Fruit fly (Drosophila melanogaster): ENCODE data around the gene Trx2.

dm6 chr2L:9612654-9613005 is 336 bp upstream of the Trx2 start:
- TF ChIP-seq Dfd (GFP tag; optimal IDR thresholded peaks at IDR 0.05), result no peak
- TF ChIP-seq N (GFP tag; optimal IDR thresholded peaks at IDR 0.05), result no peak
- TF ChIP-seq OdsH (GFP tag; optimal IDR thresholded peaks at IDR 0.05), result no peak
- no peak for TF ChIP-seq Abd-B (GFP tag; optimal IDR thresholded peaks at IDR 0.05)
- no peak for TF ChIP-seq Rel (GFP tag; optimal IDR thresholded peaks at IDR 0.05)
- TF ChIP-seq Rel (tag; optimal IDR thresholded peaks at IDR 0.05), result no peak
- no peak for TF ChIP-seq CG32264 (GFP tag; optimal IDR thresholded peaks at IDR 0.05)
